Fruit fly (Drosophila melanogaster): ENCODE measurements around the gene SMC6.

The SMC6 gene

dm6 chr3R:24161173-24161811, 31.9 kb downstream of the SMC6 start, which contains the start of the genes Myo95E and TBC1d7 (continued):
- TF ChIP-seq pdm3 (GFP tag; optimal IDR thresholded peaks at IDR 0.05) (no peak), Ets21C (GFP tag; optimal IDR thresholded peaks at IDR 0.05) (peak; percentile 70), Sox102F (GFP tag; optimal IDR thresholded peaks at IDR 0.05) (no peak), Eip78C (GFP tag) (peak; percentile 94), CG3032 (tag; optimal IDR thresholded peaks at IDR 0.05) (peak; percentile 92), Blimp-1 (GFP tag; optimal IDR thresholded peaks at IDR 0.05) (no peak), CG4318 (GFP tag; optimal IDR thresholded peaks at IDR 0.05) (peak; percentile 80), net (GFP tag; optimal IDR thresholded peaks at IDR 0.05) (peak; percentile 84), CG10669 (GFP tag; optimal IDR thresholded peaks at IDR 0.05) (peak; percentile 89), CG7368 (GFP tag; optimal IDR thresholded peaks at IDR 0.05) (peak; percentile 81), Sox15 (GFP tag; optimal IDR thresholded peaks at IDR 0.05) (peak; percentile 80), Hr38 (GFP tag; optimal IDR thresholded peaks at IDR 0.05) (no peak), CG34406 (GFP tag; optimal IDR thresholded peaks at IDR 0.05) (peak; percentile 92), cyc (GFP tag; optimal IDR thresholded peaks at IDR 0.05) (peak; percentile 83), CG11902 (GFP tag; optimal IDR thresholded peaks at IDR 0.05) (peak; percentile 90), CG15336 (GFP tag; IDR thresholded peaks at IDR 0.05) (peak; percentile 92), CG11294 (GFP tag; IDR thresholded peaks at IDR 0.05) (peak; percentile 94), Hr4 (GFP tag; optimal IDR thresholded peaks at IDR 0.05) (peak; percentile 85), salr (GFP tag; optimal IDR thresholded peaks at IDR 0.05) (peak in 1 of 2 experiments; percentile 80), Met (GFP tag; optimal IDR thresholded peaks at IDR 0.05) (no peak), CG32006 (GFP tag; optimal IDR thresholded peaks at IDR 0.05) (peak; percentile 91), svp (GFP tag) (no peak), OdsH (GFP tag; optimal IDR thresholded peaks at IDR 0.05) (peak; percentile 92), acj6 (GFP tag; optimal IDR thresholded peaks at IDR 0.05) (peak; percentile 89), Eip75B (GFP tag; optimal IDR thresholded peaks at IDR 0.05) (no peak), topi (GFP tag; optimal IDR thresholded peaks at IDR 0.05) (peak; percentile 87), CG3919 (GFP tag; optimal IDR thresholded peaks at IDR 0.05) (peak; percentile 90), CG8319 (GFP tag; optimal IDR thresholded peaks at IDR 0.05) (peak; percentile 73), CG1621 (tag; optimal IDR thresholded peaks at IDR 0.05) (no peak), Smox (GFP tag; optimal IDR thresholded peaks at IDR 0.05) (no peak), Ets96B (tag; optimal IDR thresholded peaks at IDR 0.05) (peak; percentile 93), Gug (GFP tag; IDR thresholded peaks at IDR 0.05) (peak; percentile 89), CG9139 (GFP tag; optimal IDR thresholded peaks at IDR 0.05) (peak; percentile 67), CG6276 (GFP tag; optimal IDR thresholded peaks at IDR 0.05) (no peak), CG8119 (GFP tag; IDR thresholded peaks at IDR 0.05) (peak; percentile 92), CG31627 (GFP tag; optimal IDR thresholded peaks at IDR 0.05) (peak; percentile 76), CG6792 (GFP tag; optimal IDR thresholded peaks at IDR 0.05) (peak; percentile 86), dac (GFP tag; optimal IDR thresholded peaks at IDR 0.05) (peak; percentile 79), CG8632 (GFP tag; optimal IDR thresholded peaks at IDR 0.05) (peak; percentile 88), vri (GFP tag; optimal IDR thresholded peaks at IDR 0.05) (peak; percentile 75)

DNA sequence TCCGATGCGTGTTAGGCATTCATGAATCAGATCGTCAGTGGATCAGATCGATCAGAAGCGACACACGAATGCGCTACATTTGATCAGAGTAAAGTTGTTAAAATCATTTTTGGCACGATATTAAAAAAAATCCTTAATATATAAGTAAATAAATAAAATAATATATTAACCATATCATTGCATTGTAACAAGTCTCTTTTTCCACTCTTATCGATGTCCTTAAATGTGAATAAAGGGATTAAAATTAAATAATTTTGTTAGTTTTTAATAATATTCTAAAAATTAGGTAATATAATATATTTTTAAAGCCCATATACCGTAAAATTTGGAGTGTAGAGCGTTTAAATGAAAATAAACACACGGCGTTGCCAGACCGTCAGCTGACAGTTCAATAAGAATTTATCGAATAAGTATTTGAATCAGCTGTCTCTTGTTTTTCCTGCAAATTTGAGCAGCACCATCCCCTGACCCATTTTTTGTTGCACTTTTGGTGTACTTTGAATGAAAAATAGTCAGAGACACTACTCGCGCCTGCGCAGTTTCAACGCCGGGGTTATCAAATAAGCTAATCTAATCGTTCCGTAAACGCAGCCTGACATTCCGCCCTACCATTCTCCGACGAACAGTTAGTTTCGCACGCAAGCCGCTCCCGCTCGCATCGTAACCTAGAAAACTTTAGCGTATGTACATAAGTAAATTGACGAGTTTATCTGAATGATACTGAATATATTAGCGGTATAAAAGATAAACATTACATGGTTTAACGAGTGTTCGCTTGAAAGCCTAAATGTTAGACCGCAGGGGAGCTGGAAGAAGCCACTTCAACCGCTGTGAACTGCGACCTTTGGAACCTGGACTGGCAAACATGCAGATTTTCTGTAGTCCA, 41.1 kb downstream of the SMC6 start, which contains the start of the genes p38a and CG6178:
Gene p38a (minus strand): TSS at position 398 of the 886 bp plus-strand sequence.
Gene CG6178 (plus strand): TSS at position 424 of the 886 bp plus-strand sequence.
- TF ChIP-seq Hr38 (GFP tag; optimal IDR thresholded peaks at IDR 0.05) (no peak), lz (GFP tag; optimal IDR thresholded peaks at IDR 0.05) (peak; percentile 92), acj6 (GFP tag; optimal IDR thresholded peaks at IDR 0.05) (peak; percentile 98), achi (GFP tag; optimal IDR thresholded peaks at IDR 0.05) (peak; percentile 99), net (GFP tag; optimal IDR thresholded peaks at IDR 0.05) (peak; percentile 91), CG11902 (GFP tag; optimal IDR thresholded peaks at IDR 0.05) (peak; percentile 94), CG4318 (GFP tag; optimal IDR thresholded peaks at IDR 0.05) (peak; percentile 99), CG6808 (GFP tag; optimal IDR thresholded peaks at IDR 0.05) (peak; percentile 95), cyc (GFP tag; optimal IDR thresholded peaks at IDR 0.05) (peak; percentile 88), CG8119 (GFP tag; IDR thresholded peaks at IDR 0.05) (peak; percentile 100), Eip78C (GFP tag) (peak; percentile 97), Ets96B (tag; optimal IDR thresholded peaks at IDR 0.05) (peak; percentile 99), Smox (GFP tag; optimal IDR thresholded peaks at IDR 0.05) (peak; percentile 82), CG7368 (GFP tag; optimal IDR thresholded peaks at IDR 0.05) (peak; percentile 95), CG32006 (GFP tag; optimal IDR thresholded peaks at IDR 0.05) (peak; percentile 100), CG6276 (GFP tag; optimal IDR thresholded peaks at IDR 0.05) (peak; percentile 99), Hr39 (GFP tag; optimal IDR thresholded peaks at IDR 0.05) (peak; percentile 84), esn (GFP tag; optimal IDR thresholded peaks at IDR 0.05) (peak; percentile 97), spab (GFP tag; optimal IDR thresholded peaks at IDR 0.05) (peak; percentile 96), fkh (GFP tag; optimal IDR thresholded peaks at IDR 0.05) (peak; percentile 86), CG1621 (tag; optimal IDR thresholded peaks at IDR 0.05) (peak; percentile 88), CG10631 (GFP tag; optimal IDR thresholded peaks at IDR 0.05) (peak; percentile 99)
